Fruit fly (Drosophila melanogaster) whole organism, embryonic: ENCODE measurements around the gene CG6330.

ENCODE experiments used
- Ada2b ChIP-seq: fragments of 200-800 bp; sonication (Bioruptor generic); IDR thresholded peaks from 2 replicates; pipeline ENCODE4 v1.3.6; 2022; ENCODE audit warnings: missing biosample characterization, missing genetic modification characterization
- Aef1 ChIP-seq: fragments of 200-800 bp; sonication (Bioruptor generic); IDR thresholded peaks from 3 replicates; pipeline ENCODE4 v1.3.6; 2022; ENCODE audit warnings: missing biosample characterization, missing genetic modification characterization
- Awh ChIP-seq: fragments of 200-800 bp; sonication (Bioruptor generic); IDR thresholded peaks from 2 replicates; pipeline ENCODE4, ENCODE4 v1.3.6; 2022; ENCODE audit warnings: missing biosample characterization, missing genetic modification characterization
- Bdp1 ChIP-seq: fragments of 200-800 bp; sonication (Bioruptor generic); optimal IDR thresholded peaks from 3 replicates; lab custom pipeline; 2016; ENCODE audit warnings: missing biosample characterization, missing genetic modification characterization
- CG10321 ChIP-seq: fragments of 200-800 bp; sonication (Bioruptor generic); IDR thresholded peaks from 2 replicates; pipeline ENCODE4 v1.3.6; 2022; ENCODE audit warnings: missing biosample characterization, missing genetic modification characterization
- CG12219 ChIP-seq: fragments of 200-800 bp; sonication (Bioruptor generic); optimal IDR thresholded peaks from 3 replicates; lab custom pipeline; 2018; ENCODE audit warnings: missing biosample characterization, mild to moderate bottlenecking, missing genetic modification characterization
- CG14710 ChIP-seq: fragments of 200-800 bp; sonication (Bioruptor generic); optimal IDR thresholded peaks from 3 replicates; lab custom pipeline; 2019; ENCODE audit warnings: missing biosample characterization, mild to moderate bottlenecking, missing genetic modification characterization, moderate library complexity
- CG15269 ChIP-seq: fragments of 200-800 bp; sonication (Bioruptor generic); optimal IDR thresholded peaks from 2 replicates; lab custom pipeline; 2018; ENCODE audit warnings: missing biosample characterization, mild to moderate bottlenecking, missing genetic modification characterization, moderate library complexity
- CG15696 ChIP-seq: fragments of 200-800 bp; sonication (Bioruptor generic); optimal IDR thresholded peaks from 2 replicates; lab custom pipeline; 2019; ENCODE audit warnings: missing biosample characterization, mild to moderate bottlenecking, missing genetic modification characterization, moderate library complexity
- CG16779 ChIP-seq: fragments of 200-800 bp; sonication (Bioruptor generic); IDR thresholded peaks from 2 replicates; pipeline ENCODE4 v1.3.6; 2022; ENCODE audit warnings: missing biosample characterization, missing genetic modification characterization
- CG17612 ChIP-seq: fragments of 200-800 bp; sonication (Bioruptor generic); IDR thresholded peaks from 2 replicates; pipeline ENCODE4 v1.3.6; 2022; ENCODE audit warnings: missing biosample characterization, missing genetic modification characterization
- CG18476 ChIP-seq: fragments of 200-800 bp; sonication (Bioruptor generic); optimal IDR thresholded peaks from 2 replicates; lab custom pipeline; 2016; ENCODE audit warnings: missing biosample characterization, mild to moderate bottlenecking, missing genetic modification characterization
- CG31224 ChIP-seq: fragments of 200-800 bp; sonication (Bioruptor generic); IDR thresholded peaks from 2 replicates; pipeline ENCODE4 v1.3.6; 2022; ENCODE audit warnings: missing biosample characterization, missing genetic modification characterization
- CG3995 ChIP-seq: fragments of 200-800 bp; sonication (Bioruptor generic); optimal IDR thresholded peaks from 3 replicates; lab custom pipeline; 2016; ENCODE audit warnings: missing biosample characterization, missing genetic modification characterization
- CG42726 ChIP-seq: fragments of 200-800 bp; sonication (Bioruptor generic); IDR thresholded peaks from 2 replicates; pipeline ENCODE4 v1.3.6; 2022; ENCODE audit warnings: missing biosample characterization, missing genetic modification characterization; ENCODE audit not compliant: partially characterized antibody
- CG4360 ChIP-seq: fragments of 200-800 bp; sonication (Bioruptor generic); IDR thresholded peaks from 2 replicates; pipeline ENCODE4 v1.3.6; 2022; ENCODE audit warnings: missing biosample characterization, missing genetic modification characterization
- CG43689 ChIP-seq: fragments of 200-800 bp; sonication (Bioruptor generic); IDR thresholded peaks from 2 replicates; pipeline ENCODE4 v1.3.6; 2022; ENCODE audit warnings: missing biosample characterization, missing genetic modification characterization
- CG6791 ChIP-seq: fragments of 200-800 bp; sonication (Bioruptor generic); IDR thresholded peaks from 3 replicates; pipeline ENCODE4 v1.3.6; 2022; ENCODE audit warnings: missing biosample characterization, missing genetic modification characterization; ENCODE audit not compliant: partially characterized antibody
- CG7745 ChIP-seq: fragments of 200-800 bp; sonication (Bioruptor generic); optimal IDR thresholded peaks from 2 replicates; lab custom pipeline; 2018; ENCODE audit warnings: missing biosample characterization, mild to moderate bottlenecking, missing genetic modification characterization, moderate library complexity
- CG7839 ChIP-seq: fragments of 200-800 bp; sonication (Bioruptor generic); optimal IDR thresholded peaks from 3 replicates; lab custom pipeline; 2018; ENCODE audit warnings: missing biosample characterization, mild to moderate bottlenecking, missing genetic modification characterization, moderate library complexity
- CG8765 ChIP-seq: fragments of 200-800 bp; sonication (Bioruptor generic); IDR thresholded peaks from 2 replicates; pipeline ENCODE4 v1.3.6; 2022; ENCODE audit warnings: missing biosample characterization, missing genetic modification characterization
- D19B ChIP-seq: fragments of 200-800 bp; sonication (Bioruptor generic); optimal IDR thresholded peaks from 2 replicates; lab custom pipeline; 2017; ENCODE audit warnings: missing biosample characterization, mild to moderate bottlenecking, missing genetic modification characterization
- Doc3 ChIP-seq: fragments of 200-800 bp; sonication (Bioruptor generic); IDR thresholded peaks from 3 replicates; pipeline ENCODE4 v1.3.6; 2022; ENCODE audit warnings: missing biosample characterization, missing genetic modification characterization; ENCODE audit not compliant: partially characterized antibody
- Fer2 ChIP-seq: fragments of 200-800 bp; sonication (Bioruptor generic); optimal IDR thresholded peaks from 2 replicates; lab custom pipeline; 2018; ENCODE audit warnings: missing biosample characterization, mild to moderate bottlenecking, missing genetic modification characterization, moderate library complexity
- Gsc ChIP-seq: fragments of 200-800 bp; sonication (Bioruptor generic); IDR thresholded peaks from 2 replicates; pipeline ENCODE4 v1.3.6; 2022; ENCODE audit warnings: missing biosample characterization, missing genetic modification characterization
- Gug ChIP-seq: fragments of 200-800 bp; sonication (Bioruptor generic); IDR thresholded peaks from 4 replicates; pipeline ENCODE4 v1.3.6; 2022; ENCODE audit warnings: missing biosample characterization, missing genetic modification characterization
- HmgZ ChIP-seq: fragments of 200-800 bp; sonication (Bioruptor generic); optimal IDR thresholded peaks from 2 replicates; lab custom pipeline; 2018; ENCODE audit warnings: missing biosample characterization, mild to moderate bottlenecking, missing genetic modification characterization
- Lim3 ChIP-seq: fragments of 200-800 bp; sonication (Bioruptor generic); IDR thresholded peaks from 2 replicates; pipeline ENCODE4 v1.3.6; 2022; ENCODE audit warnings: missing biosample characterization, missing genetic modification characterization
- Mad ChIP-seq: fragments of 200-800 bp; sonication (Bioruptor generic); optimal IDR thresholded peaks from 2 replicates; lab custom pipeline; 2016; ENCODE audit warnings: missing biosample characterization, missing genetic modification characterization
- Med ChIP-seq: fragments of 200-800 bp; sonication (Bioruptor generic); peaks from one replicate; lab custom pipeline; 2016; ENCODE audit warnings: missing biosample characterization, missing genetic modification characterization, mild to moderate bottlenecking, inconsistent platforms, moderate library complexity
- NK7.1 ChIP-seq: fragments of 200-800 bp; sonication (Bioruptor generic); optimal IDR thresholded peaks from 3 replicates; lab custom pipeline; 2016; ENCODE audit warnings: missing biosample characterization, missing genetic modification characterization
- Usf ChIP-seq: fragments of 200-800 bp; sonication (Bioruptor generic); optimal IDR thresholded peaks from 2 replicates; lab custom pipeline; 2017; ENCODE audit warnings: missing genotype, missing biosample characterization, missing genetic modification characterization
- Xrp1 ChIP-seq: fragments of 200-800 bp; sonication (Bioruptor generic); IDR thresholded peaks from 2 replicates; pipeline ENCODE4 v1.3.6; 2022; ENCODE audit warnings: missing biosample characterization, missing genetic modification characterization
- bowl ChIP-seq: fragments of 200-800 bp; sonication (Bioruptor generic); IDR thresholded peaks from 2 replicates; pipeline ENCODE4 v1.3.6; 2022; ENCODE audit warnings: missing biosample characterization, missing genetic modification characterization
- cas ChIP-seq: fragments of 200-800 bp; sonication (Bioruptor generic); IDR thresholded peaks from 2 replicates; pipeline ENCODE4 v1.3.6; 2022; ENCODE audit warnings: missing biosample characterization, missing genetic modification characterization
- corto ChIP-seq: fragments of 200-800 bp; sonication (Bioruptor generic); optimal IDR thresholded peaks from 2 replicates; lab custom pipeline; 2016; ENCODE audit warnings: missing biosample characterization, mild to moderate bottlenecking, missing genetic modification characterization, moderate library complexity
- dmrt11E ChIP-seq: fragments of 200-800 bp; sonication (Bioruptor generic); optimal IDR thresholded peaks from 3 replicates; lab custom pipeline; 2018; ENCODE audit warnings: missing biosample characterization, mild to moderate bottlenecking, missing genetic modification characterization, moderate library complexity
- dysf ChIP-seq: fragments of 200-800 bp; sonication (Bioruptor generic); IDR thresholded peaks from 3 replicates; pipeline ENCODE4 v1.3.6; 2022; ENCODE audit warnings: missing biosample characterization, missing genetic modification characterization
- eyg ChIP-seq: fragments of 200-800 bp; sonication (Bioruptor generic); optimal IDR thresholded peaks from 3 replicates; lab custom pipeline; 2016; ENCODE audit warnings: missing biosample characterization, missing genetic modification characterization
- her ChIP-seq: fragments of 200-800 bp; sonication (Bioruptor generic); optimal IDR thresholded peaks from 2 replicates; lab custom pipeline; 2016; ENCODE audit warnings: missing biosample characterization, missing genetic modification characterization
- hkb ChIP-seq, 2 experiments: fragments of 200-800 bp in 1 of 2; fragments of >200 bp in 1 of 2; sonication (Bioruptor generic) in 1 of 2; IDR thresholded peaks in 1 of 2; optimal IDR thresholded peaks in 1 of 2; 2 replicates each; pipeline versions ENCODE4 v1.3.6 to Lab custom; 2017 to 2022; ENCODE audit warnings: missing biosample characterization in 1 of 2, missing genetic modification characterization in 1 of 2
- hth ChIP-seq: fragments of >200 bp; optimal IDR thresholded peaks from 2 replicates; lab custom pipeline; 2017; ENCODE audit warnings: inconsistent platforms
- knrl ChIP-seq: fragments of 200-800 bp; sonication (Bioruptor generic); IDR thresholded peaks from 3 replicates; pipeline ENCODE4 v1.3.6; 2022; ENCODE audit warnings: missing biosample characterization, missing genetic modification characterization; ENCODE audit not compliant: partially characterized antibody
- luna ChIP-seq: fragments of 200-800 bp; sonication (Bioruptor generic); optimal IDR thresholded peaks from 2 replicates; lab custom pipeline; 2016; ENCODE audit warnings: missing biosample characterization, missing genetic modification characterization
- otp ChIP-seq: fragments of 200-800 bp; sonication (Bioruptor generic); IDR thresholded peaks from 3 replicates; pipeline ENCODE4, ENCODE4 v1.3.6; 2022; ENCODE audit warnings: missing biosample characterization, missing genetic modification characterization
- prd ChIP-seq, 3 experiments: fragments of >200 bp in 2 of 3; fragments of 200-800 bp in 1 of 3; sonication (Bioruptor generic) in 1 of 3; optimal IDR thresholded peaks in 2 of 3; IDR thresholded peaks in 1 of 3; 2 replicates in 2 of 3; 3 replicates in 1 of 3; pipeline versions ENCODE4 v1.3.6 to Lab custom; 2017 to 2022; ENCODE audit warnings: missing biosample characterization in 1 of 3, missing genetic modification characterization in 1 of 3
- rib ChIP-seq: fragments of 200-800 bp; sonication (Bioruptor generic); IDR thresholded peaks from 2 replicates; pipeline ENCODE4 v1.3.6; 2022; ENCODE audit warnings: missing biosample characterization, missing genetic modification characterization
- sisA ChIP-seq: fragments of 200-800 bp; sonication (Bioruptor generic); IDR thresholded peaks from 2 replicates; pipeline ENCODE4 v1.3.6; 2022; ENCODE audit warnings: missing biosample characterization, missing genetic modification characterization
- sna ChIP-seq: fragments of 200-800 bp; sonication (Bioruptor generic); IDR thresholded peaks from 2 replicates; pipeline ENCODE4 v1.3.6; 2022; ENCODE audit warnings: missing biosample characterization, missing genetic modification characterization; ENCODE audit not compliant: partially characterized antibody
- so ChIP-seq: fragments of 200-800 bp; sonication (Bioruptor generic); IDR thresholded peaks from 3 replicates; pipeline ENCODE4 v1.3.6; 2022; ENCODE audit warnings: missing biosample characterization, missing genetic modification characterization

Gene CG6330

dm6 chr3R:26915463-26915925, 42.8 kb downstream of the CG6330 start, which contains the start of gene CG46339 (continued):
- TF ChIP-seq CG17612 (GFP tag; lab: Robert Waterston, UW) (no peak), Bdp1 (GFP tag; lab: Kevin White, UChicago) (no peak), hkb (optimal IDR thresholded peaks at IDR 0.05; lab: Kevin White, UChicago) (no peak), hkb (GFP tag; IDR thresholded peaks at IDR 0.05; lab: Robert Waterston, UW) (peak; percentile 57), bowl (GFP tag; lab: Robert Waterston, UW) (0 out of 2 replicates have a peak, but pooled peaks have one; percentile 13), CG43689 (GFP tag; lab: Robert Waterston, UW) (no peak), Xrp1 (GFP tag; lab: Robert Waterston, UW) (peak; percentile 62; the same call in 1 of the 2 replicates), CG15696 (tag; lab: Kevin White, UChicago) (no peak), Lim3 (no peak), CG14710 (tag; lab: Kevin White, UChicago) (peak; percentile 39), D19B (no peak), Awh (no peak; the same call in 1 of the 2 replicates), CG12219 (GFP tag; lab: Kevin White, UChicago) (peak; percentile 67), Gug (GFP tag; lab: Robert Waterston, UW) (no peak), Gsc (no peak), sisA (GFP tag; lab: Robert Waterston, UW) (no peak; the same call in 1 of the 2 replicates), prd (optimal IDR thresholded peaks at IDR 0.05; lab: Kevin White, UChicago) (no peak), prd (GFP tag; IDR thresholded peaks at IDR 0.05; lab: Robert Waterston, UW) (peak; percentile 36; the same call in 1 of the 3 replicates), so (peak; percentile 59; the same call in 1 of the 3 replicates), CG4360 (GFP tag; lab: Robert Waterston, UW) (no peak), CG15269 (peak; percentile 16), eyg (GFP tag; lab: Kevin White, UChicago) (peak; percentile 19), CG7745 (tag; lab: Kevin White, UChicago) (no peak), Aef1 (no peak), knrl (no peak), Usf (no peak), CG16779 (GFP tag; lab: Robert Waterston, UW) (0 out of 2 replicates have a peak, but pooled peaks have one; percentile 65), HmgZ (tag; lab: Kevin White, UChicago) (peak; percentile 85), dmrt11E (peak; percentile 18), Doc3 (GFP tag; lab: Robert Waterston, UW) (no peak), dysf (GFP tag; lab: Robert Waterston, UW) (peak; percentile 56; the same call in 2 of the 3 replicates), Fer2 (tag; lab: Kevin White, UChicago) (no peak), CG18476 (GFP tag; lab: Kevin White, UChicago) (peak; percentile 31), sna (GFP tag; lab: Robert Waterston, UW) (no peak), CG6791 (GFP tag; lab: Robert Waterston, UW) (no peak), otp (GFP tag; lab: Robert Waterston, UW) (peak; percentile 21; the same call in 1 of the 3 replicates), CG10321 (0 out of 2 replicates have a peak, but pooled peaks have one; percentile 5), rib (GFP tag; lab: Robert Waterston, UW) (peak; percentile 59; the same call in 1 of the 2 replicates), Med (peak; percentile 95), CG42726 (GFP tag; lab: Robert Waterston, UW) (peak; percentile 67; the same call in 1 of the 2 replicates), Ada2b (peak; percentile 33; the same call in 1 of the 2 replicates), CG7839 (tag; lab: Kevin White, UChicago) (peak; percentile 18), luna (GFP tag; lab: Kevin White, UChicago) (no peak), cas (0 out of 2 replicates have a peak, but pooled peaks have one; percentile 36), CG3995 (GFP tag; lab: Kevin White, UChicago) (no peak), hth (lab: Kevin White, UChicago) (no peak), CG31224 (GFP tag; lab: Robert Waterston, UW) (no peak), CG8765 (GFP tag; lab: Robert Waterston, UW) (no peak), her (GFP tag; lab: Kevin White, UChicago) (peak; percentile 76), corto (no peak), Mad (no peak), NK7.1 (GFP tag; lab: Kevin White, UChicago) (no peak)
